Worm (Caenorhabditis elegans) whole organism, late embryonic: ENCODE data around the gene gmeb-1.

Experiments used
- ama-1 ChIP-seq: fragments of 150-350 bp; optimal IDR thresholded peaks from 2 replicates; lab custom pipeline; 2014
- ceh-2 ChIP-seq: sonication (generic microtip); optimal IDR thresholded peaks from 2 replicates; lab custom pipeline; 2016; ENCODE audit warnings: missing genotype, missing genetic modification characterization, missing compliant biosample characterization
- ets-4 ChIP-seq: sonication (generic microtip); optimal IDR thresholded peaks from 2 replicates; lab custom pipeline; 2016; ENCODE audit warnings: missing genetic modification characterization, missing compliant biosample characterization
- fkh-10 ChIP-seq: fragments of 150-350 bp; optimal IDR thresholded peaks from 2 replicates; lab custom pipeline; 2014; ENCODE audit warnings: missing biosample characterization, missing genetic modification reagents, missing genetic modification characterization
- nfya-1 ChIP-seq: sonication (generic microtip); optimal IDR thresholded peaks from 2 replicates; lab custom pipeline; 2017; ENCODE audit warnings: missing genetic modification characterization, mild to moderate bottlenecking, missing compliant biosample characterization, antibody characterized with exemption, moderate library complexity
- nhr-11 ChIP-seq: fragments of 150-350 bp; optimal IDR thresholded peaks from 2 replicates; lab custom pipeline; 2014; ENCODE audit warnings: missing biosample characterization, missing genetic modification characterization
- pha-4 ChIP-seq: fragments of 150-350 bp; optimal IDR thresholded peaks from 2 replicates; lab custom pipeline; 2018; ENCODE audit warnings: missing biosample characterization, missing genetic modification reagents, missing genetic modification characterization
- pqm-1 ChIP-seq: sonication (generic microtip); optimal IDR thresholded peaks from 2 replicates; lab custom pipeline; 2016; ENCODE audit warnings: missing genetic modification characterization, missing compliant biosample characterization
- pros-1 ChIP-seq: fragments of 150-350 bp; optimal IDR thresholded peaks from 2 replicates; lab custom pipeline; 2014; ENCODE audit warnings: missing biosample characterization, missing genetic modification reagents, missing genetic modification characterization
- tbx-2 ChIP-seq: sonication (generic microtip); optimal IDR thresholded peaks from 2 replicates; lab custom pipeline; 2016; ENCODE audit warnings: missing genetic modification characterization, missing compliant biosample characterization
- unc-55 ChIP-seq: sonication (generic microtip); optimal IDR thresholded peaks from 2 replicates; lab custom pipeline; 2017; ENCODE audit warnings: missing biosample characterization, missing genetic modification reagents, missing genetic modification characterization
- unc-86 ChIP-seq: sonication (generic microtip); optimal IDR thresholded peaks from 2 replicates; lab custom pipeline; 2016; ENCODE audit warnings: missing genetic modification characterization, missing compliant biosample characterization

DNA sequence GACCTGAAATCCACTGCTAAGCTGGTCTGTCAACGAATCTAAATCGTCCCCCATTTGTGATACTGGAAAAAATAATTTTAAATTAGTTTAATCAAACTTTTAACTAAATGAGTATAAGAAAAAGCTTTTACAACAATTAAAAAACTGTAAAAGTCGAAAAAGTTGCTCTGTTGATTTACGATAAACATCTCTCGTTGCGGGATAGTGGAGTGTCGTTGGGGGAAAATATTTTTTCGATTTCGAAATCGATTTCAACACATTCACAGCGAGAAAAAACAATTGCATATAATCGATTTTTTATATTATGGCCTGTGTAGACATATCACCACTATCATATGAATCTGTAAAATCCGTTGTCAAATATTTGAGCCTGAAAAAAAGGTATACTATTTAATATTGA lies 12.2 kb downstream of the gmeb-1 start, which contains the start of the genes F23F1.5 and fbxc-54:
- TF ChIP-seq ama-1 (lab: Kevin White, UChicago) (no peak), ets-4 (no peak), unc-55 (GFP tag; lab: Kevin White, UChicago) (no peak), nfya-1 (tag; lab: Kevin White, UChicago) (no peak), pha-4 (tag; lab: Kevin White, UChicago) (no peak), tbx-2 (no peak), ceh-2 (tag; lab: Kevin White, UChicago) (no peak), unc-86 (no peak), pqm-1 (tag; lab: Kevin White, UChicago) (no peak), nhr-11 (tag; lab: Kevin White, UChicago) (no peak), pros-1 (tag; lab: Kevin White, UChicago) (no peak), fkh-10 (no peak)
